Worm (Caenorhabditis elegans) whole organism, L4 larva: ENCODE measurements around the gene Y17D7B.10.
"Not testable (repeated sequence)": the region's sequence is repeated elsewhere in the genome, so short reads cannot be mapped to it uniquely, and the experiment has no call there.

Source experiments
- D1046.2 ChIP-seq: fragments of 200-800 bp; sonication (Bioruptor generic); IDR thresholded peaks from 2 replicates; pipeline ENCODE4 v1.3.6; 2022; ENCODE audit warnings: missing genetic modification characterization, missing compliant biosample characterization
- F49E8.2 ChIP-seq: sonication (generic microtip); optimal IDR thresholded peaks from 2 replicates; lab custom pipeline; 2016; ENCODE audit warnings: missing compliant biosample characterization, mild to moderate bottlenecking, missing genetic modification characterization, borderline replicate concordance
- Y105C5A.15 ChIP-seq: fragments of 200-800 bp; sonication (Bioruptor generic); IDR thresholded peaks from 2 replicates; pipeline ENCODE4 v1.3.6; 2022; ENCODE audit warnings: missing genetic modification characterization, missing compliant biosample characterization
- ZK337.2 ChIP-seq: fragments of 200-800 bp; sonication (Bioruptor generic); IDR thresholded peaks from 2 replicates; pipeline ENCODE4 v1.3.6; 2022; ENCODE audit warnings: missing genetic modification reagents, missing genetic modification characterization, missing compliant biosample characterization
- ZK546.5 ChIP-seq, 2 experiments: sonication (generic microtip); optimal IDR thresholded peaks; 2 replicates each; lab custom pipeline; 2017; ENCODE audit warnings: missing biosample characterization in 2 of 2, missing genetic modification characterization in 2 of 2
- aha-1 ChIP-seq: fragments of 150-350 bp; peaks from one replicate; lab custom pipeline; 2014; ENCODE audit warnings: missing biosample characterization, missing genetic modification characterization
- aly-2 ChIP-seq: sonication (generic microtip); optimal IDR thresholded peaks from 2 replicates; lab custom pipeline; 2018; ENCODE audit warnings: missing biosample characterization, missing genetic modification characterization
- attf-4 ChIP-seq: sonication (generic microtip); optimal IDR thresholded peaks from 3 replicates; lab custom pipeline; 2017; ENCODE audit warnings: missing biosample characterization, missing genetic modification characterization
- ceh-28 ChIP-seq: fragments of 150-350 bp; optimal IDR thresholded peaks from 2 replicates; lab custom pipeline; 2014; ENCODE audit warnings: missing biosample characterization, missing genetic modification reagents, missing genetic modification characterization
- ceh-32 ChIP-seq: sonication (generic microtip); optimal IDR thresholded peaks from 2 replicates; lab custom pipeline; 2016; ENCODE audit warnings: mild to moderate bottlenecking, missing genetic modification characterization, missing compliant biosample characterization; ENCODE audit not compliant: poor library complexity
- ceh-62 ChIP-seq: sonication (generic microtip); optimal IDR thresholded peaks from 2 replicates; lab custom pipeline; 2017; ENCODE audit warnings: missing biosample characterization, missing genetic modification characterization
- ceh-82 ChIP-seq: sonication (generic microtip); optimal IDR thresholded peaks from 2 replicates; lab custom pipeline; 2017; ENCODE audit warnings: missing biosample characterization, missing genetic modification characterization
- ces-1 ChIP-seq: fragments of 150-350 bp; sonication (generic microtip); optimal IDR thresholded peaks from 4 replicates; lab custom pipeline; 2014; ENCODE audit warnings: missing biosample characterization, missing genetic modification reagents, missing genetic modification characterization
- ctbp-1 ChIP-seq: fragments of 200-800 bp; sonication (Bioruptor generic); IDR thresholded peaks from 2 replicates; pipeline ENCODE4 v1.3.6; 2022; ENCODE audit warnings: missing genetic modification reagents, missing genetic modification characterization, missing compliant biosample characterization
- daf-12 ChIP-seq: fragments of 150-350 bp; optimal IDR thresholded peaks from 2 replicates; lab custom pipeline; 2014; ENCODE audit warnings: missing biosample characterization, missing genetic modification reagents, missing genetic modification characterization
- dve-1 ChIP-seq: sonication (generic microtip); optimal IDR thresholded peaks from 2 replicates; lab custom pipeline; 2017; ENCODE audit warnings: antibody characterized with exemption, mild to moderate bottlenecking, missing genetic modification characterization, missing compliant biosample characterization; ENCODE audit not compliant: insufficient read depth
- egl-27 ChIP-seq: sonication (generic microtip); optimal IDR thresholded peaks from 3 replicates; lab custom pipeline; 2017; ENCODE audit warnings: missing biosample characterization, missing genetic modification reagents, missing genetic modification characterization
- hif-1 ChIP-seq, 2 experiments: sonication (generic microtip); optimal IDR thresholded peaks; 2 replicates each; lab custom pipeline; 2016 to 2017; ENCODE audit warnings: missing compliant biosample characterization in 2 of 2, missing genetic modification characterization in 2 of 2, missing genetic modification reagents in 2 of 2, missing genotype in 2 of 2, mild to moderate bottlenecking in 1 of 2
- lim-7 ChIP-seq: fragments of 200-800 bp; sonication (Bioruptor generic); IDR thresholded peaks from 2 replicates; pipeline ENCODE4 v1.3.6; 2022; ENCODE audit warnings: missing genetic modification characterization, missing compliant biosample characterization
- lin-29 ChIP-seq: fragments of 200-800 bp; sonication (Bioruptor generic); IDR thresholded peaks from 2 replicates; pipeline ENCODE4 v1.3.6; 2022; ENCODE audit warnings: missing genetic modification reagents, missing genetic modification characterization, missing compliant biosample characterization
- lin-39 ChIP-seq: fragments of 150-350 bp; optimal IDR thresholded peaks from 2 replicates; lab custom pipeline; 2014; ENCODE audit warnings: missing biosample characterization, missing genetic modification reagents, missing genetic modification characterization
- lir-3 ChIP-seq: sonication (generic microtip); optimal IDR thresholded peaks from 2 replicates; lab custom pipeline; 2016; ENCODE audit warnings: mild to moderate bottlenecking, missing genetic modification characterization, missing compliant biosample characterization
- nhr-10 ChIP-seq: fragments of 150-350 bp; optimal IDR thresholded peaks from 2 replicates; lab custom pipeline; 2014; ENCODE audit warnings: missing biosample characterization, missing genetic modification characterization
- nhr-102 ChIP-seq: sonication (generic microtip); optimal IDR thresholded peaks from 2 replicates; lab custom pipeline; 2016; ENCODE audit warnings: mild to moderate bottlenecking, missing genetic modification characterization, moderate library complexity, missing compliant biosample characterization
- nhr-11 ChIP-seq: fragments of 150-350 bp; optimal IDR thresholded peaks from 2 replicates; lab custom pipeline; 2014; ENCODE audit warnings: missing biosample characterization, missing genetic modification characterization
- nhr-41 ChIP-seq: fragments of 200-800 bp; sonication (Bioruptor generic); IDR thresholded peaks from 2 replicates; pipeline ENCODE4 v1.3.6; 2022; ENCODE audit warnings: missing genetic modification reagents, missing genetic modification characterization, missing compliant biosample characterization
- nhr-76 ChIP-seq: fragments of 150-350 bp; optimal IDR thresholded peaks from 2 replicates; lab custom pipeline; 2014; ENCODE audit warnings: missing biosample characterization, missing genetic modification characterization
- pha-4 ChIP-seq, 2 experiments: fragments of 150-350 bp in 1 of 2; fragments of 200-800 bp in 1 of 2; sonication (Bioruptor generic) in 1 of 2; IDR thresholded peaks in 1 of 2; optimal IDR thresholded peaks in 1 of 2; 2 replicates each; pipeline versions ENCODE4 v1.3.6 to Lab custom; 2014 to 2022; ENCODE audit warnings: missing genetic modification characterization in 2 of 2, missing genetic modification reagents in 2 of 2, missing biosample characterization in 1 of 2, missing compliant biosample characterization in 1 of 2
- php-3 ChIP-seq: fragments of 200-800 bp; sonication (Bioruptor generic); IDR thresholded peaks from 2 replicates; pipeline ENCODE4 v1.3.6; 2022; ENCODE audit warnings: missing genetic modification reagents, missing genetic modification characterization, missing compliant biosample characterization
- pqm-1 ChIP-seq: sonication (generic microtip); optimal IDR thresholded peaks from 2 replicates; lab custom pipeline; 2017; ENCODE audit warnings: missing biosample characterization, missing genetic modification characterization
- snpc-4 ChIP-seq: fragments of 150-350 bp; optimal IDR thresholded peaks from 2 replicates; lab custom pipeline; 2014; ENCODE audit warnings: missing biosample characterization, missing genetic modification characterization
- spr-3 ChIP-seq: fragments of 200-800 bp; sonication (Bioruptor generic); optimal IDR thresholded peaks from 2 replicates; lab custom pipeline; 2018; ENCODE audit warnings: mild to moderate bottlenecking, missing genetic modification characterization, missing compliant biosample characterization
- unc-62 ChIP-seq, 3 experiments: fragments of 150-350 bp in 1 of 3; sonication (generic microtip); optimal IDR thresholded peaks in 2 of 3; peaks in 1 of 3; 1 replicate in 1 of 3; 2 replicates in 2 of 3; lab custom pipeline; 2014 to 2017; ENCODE audit warnings: missing biosample characterization in 3 of 3, missing genetic modification characterization in 3 of 3, missing genetic modification reagents in 3 of 3, missing genotype in 1 of 3
- zfp-3 ChIP-seq: fragments of 200-800 bp; sonication (Bioruptor generic); conservative IDR thresholded peaks from 2 replicates; pipeline ENCODE4 v1.3.6; 2022; ENCODE audit warnings: missing genetic modification reagents, missing genetic modification characterization, missing compliant biosample characterization
- ztf-7 ChIP-seq: fragments of 150-350 bp; optimal IDR thresholded peaks from 2 replicates; lab custom pipeline; 2014; ENCODE audit warnings: missing biosample characterization, missing genetic modification characterization

Gene Y17D7B.10

ce11 chrV:18754328-18754727 is 29.2 kb upstream of the Y17D7B.10 start, which contains the start of gene clec-254:
Gene clec-254, minus strand, starts transcription at chrV:18754428.
- not testable (repeated sequence) for TF ChIP-seq pqm-1 (tag; lab: Kevin White, UChicago); ztf-7; F49E8.2 (tag; lab: Kevin White, UChicago)

DNA sequence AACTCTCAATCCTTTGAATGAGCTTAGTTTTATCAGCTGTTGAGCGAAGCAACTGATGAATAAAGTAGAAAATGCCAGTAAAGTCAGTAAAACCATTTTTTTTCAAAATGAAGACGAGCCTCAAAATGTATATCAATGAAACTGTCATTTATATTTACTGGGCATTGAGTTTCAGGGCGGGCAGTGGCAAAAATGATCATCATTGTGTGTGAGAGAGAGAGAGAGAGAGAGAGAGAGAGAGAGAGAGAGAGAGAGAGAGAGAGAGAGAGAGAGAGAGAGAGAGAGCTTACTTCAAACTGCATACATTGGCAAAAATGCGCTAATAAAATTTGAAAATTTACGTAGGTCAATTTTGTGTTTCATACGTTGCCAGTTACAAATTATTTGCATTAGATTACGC is 23.3 kb upstream of the Y17D7B.10 start, which contains the start of gene F11D11.3:
TSS of gene F11D11.3 (minus strand) at position 101 of the 400 bp plus-strand sequence.
- no peak for TF ChIP-seq ceh-28
- TF ChIP-seq nhr-41 (GFP tag; lab: Robert Waterston, UW), result no peak
- TF ChIP-seq zfp-3 (GFP tag; lab: Robert Waterston, UW), result no peak
- no peak for TF ChIP-seq attf-4 (tag; lab: Kevin White, UChicago)
- no peak for TF ChIP-seq spr-3 (GFP tag; lab: Kevin White, UChicago)
- no peak for TF ChIP-seq nhr-11 (tag; lab: Kevin White, UChicago)
- no peak for TF ChIP-seq ces-1 (GFP tag; lab: Kevin White, UChicago)
- TF ChIP-seq lir-3, result no peak

ce11 chrV:18761078-18761477 is 22.4 kb upstream of the Y17D7B.10 start, which contains the start of gene F11D11.4:
Gene F11D11.4, plus strand, starts transcription at chrV:18761378.
- TF ChIP-seq egl-27 (tag; lab: Kevin White, UChicago), result no peak
- no peak for TF ChIP-seq lin-39 (tag; lab: Kevin White, UChicago)
- TF ChIP-seq aly-2 (tag; lab: Kevin White, UChicago), result no peak
- no peak for TF ChIP-seq pha-4 (GFP tag; IDR thresholded peaks at IDR 0.05; lab: Robert Waterston, UW)
- TF ChIP-seq pha-4 (tag; optimal IDR thresholded peaks at IDR 0.05; lab: Kevin White, UChicago), result no peak
- no peak for TF ChIP-seq lim-7
- TF ChIP-seq hif-1 (tag; optimal IDR thresholded peaks at IDR 0.05; lab: Kevin White, UChicago), result no peak
- TF ChIP-seq daf-12, result no peak

- not testable (repeated sequence) for TF ChIP-seq ceh-62 (tag; lab: Kevin White, UChicago); ZK546.5 (tag; optimal IDR thresholded peaks at IDR 0.05; lab: Kevin White, UChicago); snpc-4 (tag; lab: Kevin White, UChicago)
Observed at ce11 chrV:18762044-18762443, 21.5 kb upstream of the Y17D7B.10 start, which contains the start of gene F11D11.22. Gene F11D11.22, plus strand, starts transcription at chrV:18762344.

- TF ChIP-seq nhr-76 (tag; lab: Kevin White, UChicago), result no peak
- peak in 1 of 2 experiments; percentile 93 for TF ChIP-seq unc-62 (GFP tag; optimal IDR thresholded peaks at IDR 0.05 in 1 of 2; lab: Kevin White, UChicago)
- no peak for TF ChIP-seq unc-62 (tag; optimal IDR thresholded peaks at IDR 0.05; lab: Kevin White, UChicago)
- TF ChIP-seq nhr-102 (tag; lab: Kevin White, UChicago), result no peak
- TF ChIP-seq lin-29, result no peak
Observed at ce11 chrV:18769902-18770301, 13.6 kb upstream of the Y17D7B.10 start.

DNA sequence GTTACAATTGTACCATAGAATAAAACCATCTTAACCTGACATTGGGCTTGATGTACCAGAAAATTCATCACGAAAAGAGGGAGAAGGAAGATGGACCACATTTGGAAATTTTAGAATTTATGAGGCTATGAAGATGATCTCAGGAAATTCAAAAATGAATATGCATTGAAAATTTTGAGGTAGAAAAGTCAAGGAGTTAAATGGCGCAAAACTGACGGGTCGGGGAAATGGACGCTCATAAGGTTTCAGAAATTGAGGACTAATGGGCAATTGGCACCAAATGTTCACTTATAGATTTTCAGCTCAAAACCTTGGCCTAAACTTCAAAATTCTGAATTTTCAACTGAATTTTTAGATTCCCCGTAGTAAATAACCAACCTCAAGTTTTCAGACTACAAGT is 12.9 kb upstream of the Y17D7B.10 start, which contains the start of gene clec-255:
TSS of gene clec-255 (minus strand) at position 101 of the 400 bp plus-strand sequence.
- TF ChIP-seq php-3 (GFP tag; lab: Robert Waterston, UW) (no peak), aha-1 (tag; lab: Kevin White, UChicago) (peak; percentile 3)

DNA sequence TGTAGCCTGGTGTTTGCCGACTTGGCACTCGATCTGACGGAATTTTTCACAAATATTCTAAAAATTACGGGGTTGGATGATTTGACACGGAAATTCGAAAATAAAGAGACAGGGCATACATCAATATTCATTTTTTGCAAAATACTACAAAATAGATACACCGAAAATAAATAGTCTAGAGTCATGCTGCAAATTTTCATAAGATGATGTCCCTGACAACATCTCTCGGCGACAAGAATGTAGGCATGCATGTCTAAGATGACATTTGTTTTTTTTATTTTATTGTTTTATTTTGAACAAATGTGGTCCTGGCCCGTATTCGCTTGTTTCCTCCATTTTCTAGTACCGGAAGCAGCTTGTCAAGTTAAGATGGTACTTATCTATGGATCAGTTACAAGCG is 12.1 kb upstream of the Y17D7B.10 start, which contains the start of gene clec-256:
TSS of gene clec-256 (plus strand) at position 301 of the 400 bp plus-strand sequence.
- no peak for TF ChIP-seq nhr-10
- TF ChIP-seq ceh-82 (tag; lab: Kevin White, UChicago), result no peak
- TF ChIP-seq spr-3 (GFP tag; lab: Kevin White, UChicago), result no peak
- no peak for TF ChIP-seq ceh-32 (tag; lab: Kevin White, UChicago)
- no peak for TF ChIP-seq dve-1 (tag; lab: Kevin White, UChicago)
- TF ChIP-seq ztf-7, result no peak
- TF ChIP-seq ZK337.2, result no peak
- no peak for TF ChIP-seq Y105C5A.15 (GFP tag; lab: Robert Waterston, UW)
- TF ChIP-seq D1046.2 (GFP tag; lab: Robert Waterston, UW), result no peak
- no peak for TF ChIP-seq ctbp-1
